Worm (Caenorhabditis elegans) whole organism, L4 larva: ENCODE data around the gene C04E7.5.
A peak's percentile ranks its signal among the peaks of the same experiment; 100 is the strongest.

ENCODE experiments used
- F26F4.8 ChIP-seq: fragments of 200-800 bp; sonication (Bioruptor generic); conservative IDR thresholded peaks from 2 replicates; pipeline ENCODE4 v1.3.6; 2022; ENCODE audit warnings: missing genetic modification characterization, missing compliant biosample characterization
- F37D6.2 ChIP-seq: sonication (generic microtip); optimal IDR thresholded peaks from 2 replicates; lab custom pipeline; 2016; ENCODE audit warnings: mild to moderate bottlenecking, missing genetic modification characterization, missing compliant biosample characterization
- T20F7.1 ChIP-seq: fragments of 200-800 bp; sonication (Bioruptor generic); optimal IDR thresholded peaks from 2 replicates; lab custom pipeline; 2018; ENCODE audit warnings: mild to moderate bottlenecking, missing genetic modification characterization, missing compliant biosample characterization
- T26A8.4 ChIP-seq: fragments of 200-800 bp; sonication (Bioruptor generic); IDR thresholded peaks from 2 replicates; pipeline ENCODE4 v1.3.6; 2022; ENCODE audit warnings: missing genetic modification characterization, missing compliant biosample characterization
- Y105C5A.15 ChIP-seq: fragments of 200-800 bp; sonication (Bioruptor generic); IDR thresholded peaks from 2 replicates; pipeline ENCODE4 v1.3.6; 2022; ENCODE audit warnings: missing genetic modification characterization, missing compliant biosample characterization
- Y48G9A.11 ChIP-seq: fragments of 200-800 bp; sonication (Bioruptor generic); IDR thresholded peaks from 2 replicates; pipeline ENCODE4 v1.3.6; 2022; ENCODE audit warnings: missing genetic modification reagents, missing genetic modification characterization, missing compliant biosample characterization
- Y5F2A.4 ChIP-seq: fragments of 200-800 bp; sonication (Bioruptor generic); optimal IDR thresholded peaks from 2 replicates; lab custom pipeline; 2018; ENCODE audit warnings: mild to moderate bottlenecking, missing genetic modification characterization, missing compliant biosample characterization
- Y75B8A.6 ChIP-seq: fragments of 200-800 bp; sonication (Bioruptor generic); IDR thresholded peaks from 2 replicates; pipeline ENCODE4 v1.3.6; 2022; ENCODE audit warnings: missing genetic modification reagents, missing genetic modification characterization, missing compliant biosample characterization
- ZK337.2 ChIP-seq: fragments of 200-800 bp; sonication (Bioruptor generic); IDR thresholded peaks from 2 replicates; pipeline ENCODE4 v1.3.6; 2022; ENCODE audit warnings: missing genetic modification reagents, missing genetic modification characterization, missing compliant biosample characterization
- ZK546.5 ChIP-seq, 2 experiments: sonication (generic microtip); optimal IDR thresholded peaks; 2 replicates each; lab custom pipeline; 2017; ENCODE audit warnings: missing biosample characterization in 2 of 2, missing genetic modification characterization in 2 of 2
- aly-2 ChIP-seq: sonication (generic microtip); optimal IDR thresholded peaks from 2 replicates; lab custom pipeline; 2018; ENCODE audit warnings: missing biosample characterization, missing genetic modification characterization
- ama-1 ChIP-seq: fragments of 150-350 bp; optimal IDR thresholded peaks from 2 replicates; lab custom pipeline; 2014; ENCODE audit warnings: inconsistent platforms, mixed read lengths
- ceh-32 ChIP-seq: sonication (generic microtip); optimal IDR thresholded peaks from 2 replicates; lab custom pipeline; 2016; ENCODE audit warnings: mild to moderate bottlenecking, missing genetic modification characterization, missing compliant biosample characterization; ENCODE audit not compliant: poor library complexity
- ceh-44 ChIP-seq: fragments of 200-800 bp; sonication (Bioruptor generic); IDR thresholded peaks from 2 replicates; pipeline ENCODE4 v1.3.6; 2022; ENCODE audit warnings: missing genetic modification reagents, missing genetic modification characterization, missing compliant biosample characterization
- ceh-62 ChIP-seq: sonication (generic microtip); optimal IDR thresholded peaks from 2 replicates; lab custom pipeline; 2017; ENCODE audit warnings: missing biosample characterization, missing genetic modification characterization
- cey-2 ChIP-seq: sonication (generic microtip); optimal IDR thresholded peaks from 3 replicates; lab custom pipeline; 2017; ENCODE audit warnings: missing genetic modification characterization, mild to moderate bottlenecking, missing compliant biosample characterization, antibody characterized with exemption, borderline replicate concordance; ENCODE audit not compliant: insufficient read depth
- daf-12 ChIP-seq: fragments of 150-350 bp; optimal IDR thresholded peaks from 2 replicates; lab custom pipeline; 2014; ENCODE audit warnings: missing biosample characterization, missing genetic modification reagents, missing genetic modification characterization
- daf-19 ChIP-seq: fragments of 200-800 bp; sonication (Bioruptor generic); conservative IDR thresholded peaks from 2 replicates; pipeline ENCODE4 v1.3.6; 2022; ENCODE audit warnings: missing genetic modification characterization, missing compliant biosample characterization
- daf-8 ChIP-seq: fragments of 200-800 bp; sonication (Bioruptor generic); IDR thresholded peaks from 2 replicates; pipeline ENCODE4 v1.3.6; 2022; ENCODE audit warnings: missing genetic modification characterization, missing compliant biosample characterization
- dmd-6 ChIP-seq: fragments of 200-800 bp; sonication (Bioruptor generic); IDR thresholded peaks from 2 replicates; pipeline ENCODE4 v1.3.6; 2022; ENCODE audit warnings: missing genetic modification reagents, missing genetic modification characterization, missing compliant biosample characterization
- duxl-1 ChIP-seq: sonication (generic microtip); optimal IDR thresholded peaks from 2 replicates; lab custom pipeline; 2016; ENCODE audit warnings: mild to moderate bottlenecking, missing genetic modification characterization, moderate library complexity, missing compliant biosample characterization; ENCODE audit not compliant: poor library complexity
- egl-27 ChIP-seq: sonication (generic microtip); optimal IDR thresholded peaks from 3 replicates; lab custom pipeline; 2017; ENCODE audit warnings: missing biosample characterization, missing genetic modification reagents, missing genetic modification characterization
- fos-1 ChIP-seq: fragments of 150-350 bp; optimal IDR thresholded peaks from 2 replicates; lab custom pipeline; 2014; ENCODE audit warnings: missing biosample characterization, missing genetic modification characterization
- gei-8 ChIP-seq: fragments of 200-800 bp; sonication (Bioruptor generic); optimal IDR thresholded peaks from 2 replicates; lab custom pipeline; 2018; ENCODE audit warnings: mild to moderate bottlenecking, missing genetic modification characterization, missing compliant biosample characterization
- hif-1 ChIP-seq, 2 experiments: sonication (generic microtip); optimal IDR thresholded peaks; 2 replicates each; lab custom pipeline; 2016 to 2017; ENCODE audit warnings: missing compliant biosample characterization in 2 of 2, missing genetic modification characterization in 2 of 2, missing genetic modification reagents in 2 of 2, missing genotype in 2 of 2, mild to moderate bottlenecking in 1 of 2
- hmg-1.1 ChIP-seq: fragments of 200-800 bp; sonication (Bioruptor generic); IDR thresholded peaks from 2 replicates; pipeline ENCODE4 v1.3.6; 2022; ENCODE audit warnings: missing genetic modification reagents, missing genetic modification characterization, missing compliant biosample characterization
- jun-1 ChIP-seq: fragments of 150-350 bp; optimal IDR thresholded peaks from 2 replicates; lab custom pipeline; 2014; ENCODE audit warnings: missing biosample characterization, missing genetic modification reagents, missing genetic modification characterization
- lim-7 ChIP-seq: fragments of 200-800 bp; sonication (Bioruptor generic); IDR thresholded peaks from 2 replicates; pipeline ENCODE4 v1.3.6; 2022; ENCODE audit warnings: missing genetic modification characterization, missing compliant biosample characterization
- lin-1 ChIP-seq: fragments of 200-800 bp; sonication (Bioruptor generic); IDR thresholded peaks from 2 replicates; pipeline ENCODE4 v1.3.6; 2022; ENCODE audit warnings: missing genetic modification reagents, missing genetic modification characterization, missing compliant biosample characterization
- lin-13 ChIP-seq: fragments of 150-350 bp; optimal IDR thresholded peaks from 2 replicates; lab custom pipeline; 2014; ENCODE audit warnings: missing biosample characterization, missing genetic modification reagents, missing genetic modification characterization
- lin-38 ChIP-seq: fragments of 200-800 bp; sonication (Bioruptor generic); IDR thresholded peaks from 2 replicates; pipeline ENCODE4 v1.3.6; 2022; ENCODE audit warnings: missing genetic modification reagents, missing genetic modification characterization, missing compliant biosample characterization
- lin-39 ChIP-seq: fragments of 150-350 bp; optimal IDR thresholded peaks from 2 replicates; lab custom pipeline; 2014; ENCODE audit warnings: missing biosample characterization, missing genetic modification reagents, missing genetic modification characterization
- madf-5 ChIP-seq, 2 experiments: fragments of 200-800 bp; sonication (Bioruptor generic); IDR thresholded peaks; 2 replicates each; pipeline ENCODE4 v1.3.6; 2022; ENCODE audit warnings: missing compliant biosample characterization in 2 of 2, missing genetic modification characterization in 2 of 2
- madf-9 ChIP-seq: fragments of 200-800 bp; sonication (Bioruptor generic); conservative IDR thresholded peaks from 2 replicates; pipeline ENCODE4 v1.3.6; 2022; ENCODE audit warnings: missing genetic modification reagents, missing genetic modification characterization, missing compliant biosample characterization
- mdl-1 ChIP-seq, 2 experiments: fragments of 150-350 bp in 1 of 2; sonication (generic microtip) in 1 of 2; optimal IDR thresholded peaks; 2 replicates each; lab custom pipeline; 2014 to 2017; ENCODE audit warnings: missing biosample characterization in 2 of 2, missing genetic modification characterization in 2 of 2
- mxl-3 ChIP-seq: fragments of 200-800 bp; sonication (Bioruptor generic); optimal IDR thresholded peaks from 2 replicates; lab custom pipeline; 2018; ENCODE audit warnings: mild to moderate bottlenecking, missing genetic modification characterization, missing compliant biosample characterization
- nhr-10 ChIP-seq: fragments of 150-350 bp; optimal IDR thresholded peaks from 2 replicates; lab custom pipeline; 2014; ENCODE audit warnings: missing biosample characterization, missing genetic modification characterization
- nhr-11 ChIP-seq: fragments of 150-350 bp; optimal IDR thresholded peaks from 2 replicates; lab custom pipeline; 2014; ENCODE audit warnings: missing biosample characterization, missing genetic modification characterization
- nhr-111 ChIP-seq: fragments of 200-800 bp; sonication (Bioruptor generic); optimal IDR thresholded peaks from 2 replicates; lab custom pipeline; 2018; ENCODE audit warnings: mild to moderate bottlenecking, missing genetic modification characterization, missing compliant biosample characterization
- nhr-6 ChIP-seq: fragments of 150-350 bp; optimal IDR thresholded peaks from 2 replicates; lab custom pipeline; 2014; ENCODE audit warnings: missing biosample characterization, missing genetic modification characterization
- php-3 ChIP-seq: fragments of 200-800 bp; sonication (Bioruptor generic); IDR thresholded peaks from 2 replicates; pipeline ENCODE4 v1.3.6; 2022; ENCODE audit warnings: missing genetic modification reagents, missing genetic modification characterization, missing compliant biosample characterization
- skn-1 ChIP-seq: fragments of 150-350 bp; optimal IDR thresholded peaks from 2 replicates; lab custom pipeline; 2014; ENCODE audit warnings: missing biosample characterization, missing genetic modification characterization
- snpc-1.2 ChIP-seq: fragments of 200-800 bp; sonication (Bioruptor generic); IDR thresholded peaks from 2 replicates; pipeline ENCODE4 v1.3.6; 2022; ENCODE audit warnings: missing genetic modification reagents, missing genetic modification characterization, missing compliant biosample characterization
- spr-1 ChIP-seq: sonication (generic microtip); optimal IDR thresholded peaks from 2 replicates; lab custom pipeline; 2016; ENCODE audit warnings: mild to moderate bottlenecking, missing genetic modification characterization, missing compliant biosample characterization
- unc-62 ChIP-seq, 3 experiments: fragments of 150-350 bp in 1 of 3; sonication (generic microtip); optimal IDR thresholded peaks in 2 of 3; peaks in 1 of 3; 1 replicate in 1 of 3; 2 replicates in 2 of 3; lab custom pipeline; 2014 to 2017; ENCODE audit warnings: missing biosample characterization in 3 of 3, missing genetic modification characterization in 3 of 3, missing genetic modification reagents in 3 of 3, missing genotype in 1 of 3
- zfp-3 ChIP-seq: fragments of 200-800 bp; sonication (Bioruptor generic); conservative IDR thresholded peaks from 2 replicates; pipeline ENCODE4 v1.3.6; 2022; ENCODE audit warnings: missing genetic modification reagents, missing genetic modification characterization, missing compliant biosample characterization
- zip-11 ChIP-seq: fragments of 200-800 bp; sonication (Bioruptor generic); IDR thresholded peaks from 2 replicates; pipeline ENCODE4 v1.3.6; 2022; ENCODE audit warnings: missing genetic modification characterization, missing compliant biosample characterization
- zip-2 ChIP-seq: fragments of 150-350 bp; optimal IDR thresholded peaks from 2 replicates; lab custom pipeline; 2014; ENCODE audit warnings: missing biosample characterization, missing genetic modification characterization
- ztf-11 ChIP-seq: fragments of 150-350 bp; optimal IDR thresholded peaks from 2 replicates; lab custom pipeline; 2014; ENCODE audit warnings: missing biosample characterization, missing genetic modification characterization
- ztf-7 ChIP-seq: fragments of 150-350 bp; optimal IDR thresholded peaks from 2 replicates; lab custom pipeline; 2014; ENCODE audit warnings: missing biosample characterization, missing genetic modification characterization

C04E7.5 gene

ce11 chrX:410073-410572 lies 49.5 kb downstream of the C04E7.5 start (continued):
- TF ChIP-seq Y75B8A.6 (GFP tag; lab: Robert Waterston, UW) (no peak), nhr-10 (peak; percentile 68), nhr-6 (tag; lab: Kevin White, UChicago) (peak; percentile 88), madf-5 (GFP tag; IDR thresholded peaks at IDR 0.05; lab: Robert Waterston, UW) (peak; percentile 40 to 78; a peak in 1 of 4 replicates), fos-1 (tag; lab: Kevin White, UChicago) (peak; percentile 67), lin-1 (GFP tag; lab: Robert Waterston, UW) (peak; percentile 65), F26F4.8 (peak; percentile 63; the same call in 1 of the 2 replicates), madf-9 (GFP tag; lab: Robert Waterston, UW) (peak; percentile 61; the same call in 1 of the 2 replicates), nhr-11 (tag; lab: Kevin White, UChicago) (peak; percentile 81), jun-1 (tag; lab: Kevin White, UChicago) (peak; percentile 91), zip-2 (tag; lab: Kevin White, UChicago) (peak; percentile 82), unc-62 (GFP tag; optimal IDR thresholded peaks at IDR 0.05 in 1 of 2; lab: Kevin White, UChicago) (peak in 1 of 2 experiments; percentile 90), unc-62 (tag; optimal IDR thresholded peaks at IDR 0.05; lab: Kevin White, UChicago) (no peak), lin-38 (peak; percentile 76), ztf-11 (tag; lab: Kevin White, UChicago) (no peak), mdl-1 (tag; optimal IDR thresholded peaks at IDR 0.05; lab: Kevin White, UChicago) (peak; percentile 56 to 90), spr-1 (peak; percentile 93), dmd-6 (peak; percentile 77), zip-11 (GFP tag; lab: Robert Waterston, UW) (no peak), ceh-62 (tag; lab: Kevin White, UChicago) (no peak), zfp-3 (GFP tag; lab: Robert Waterston, UW) (peak; percentile 84), ZK337.2 (GFP tag; lab: Robert Waterston, UW) (0 out of 2 replicates have a peak, but pooled peaks have one; percentile 53), skn-1 (tag; lab: Kevin White, UChicago) (no peak), Y48G9A.11 (GFP tag; lab: Robert Waterston, UW) (peak; percentile 74), cey-2 (tag; lab: Kevin White, UChicago) (no peak), ama-1 (lab: Kevin White, UChicago) (no peak), ceh-32 (tag; lab: Kevin White, UChicago) (peak; percentile 76), hmg-1.1 (GFP tag; lab: Robert Waterston, UW) (peak; percentile 98), duxl-1 (tag; lab: Kevin White, UChicago) (peak; percentile 92), aly-2 (no peak), F37D6.2 (peak; percentile 94), mxl-3 (GFP tag; lab: Kevin White, UChicago) (peak; percentile 79), ZK546.5 (tag; optimal IDR thresholded peaks at IDR 0.05; lab: Kevin White, UChicago) (peak in 1 of 2 experiments; percentile 26), lim-7 (GFP tag; lab: Robert Waterston, UW) (peak; percentile 87), daf-12 (tag; lab: Kevin White, UChicago) (no peak), daf-8 (no peak), snpc-1.2 (GFP tag; lab: Robert Waterston, UW) (0 out of 2 replicates have a peak, but pooled peaks have one; percentile 70), gei-8 (peak; percentile 75), egl-27 (no peak), php-3 (GFP tag; lab: Robert Waterston, UW) (peak; percentile 77), ztf-7 (tag; lab: Kevin White, UChicago) (peak; percentile 70), hif-1 (tag; optimal IDR thresholded peaks at IDR 0.05; lab: Kevin White, UChicago) (peak; percentile 43 to 44), lin-39 (no peak), daf-19 (peak; percentile 70), nhr-111 (peak; percentile 44), ceh-44 (GFP tag; lab: Robert Waterston, UW) (no peak), T20F7.1 (GFP tag; lab: Kevin White, UChicago) (peak; percentile 85), lin-13 (peak; percentile 72), Y105C5A.15 (no peak), T26A8.4 (GFP tag; lab: Robert Waterston, UW) (peak; percentile 96), Y5F2A.4 (GFP tag; lab: Kevin White, UChicago) (no peak)
